Worm (Caenorhabditis elegans): Measurements from ENCODE around the gene srj-24.

srj-24 gene

ce11 chrV:727484-728351, 11.0 kb downstream of the srj-24 start, which contains the start of the genes icl-1 and srh-2 (continued):
- TF ChIP-seq unc-39 (tag; optimal IDR thresholded peaks at IDR 0.05) = no peak
- TF ChIP-seq skn-1 (tag; optimal IDR thresholded peaks at IDR 0.05) = no peak
- TF ChIP-seq nhr-11 (tag; optimal IDR thresholded peaks at IDR 0.05) = no peak
- TF ChIP-seq lsy-2 (tag; optimal IDR thresholded peaks at IDR 0.05) = peak; percentile 4 to 54
- TF ChIP-seq zag-1 (tag; optimal IDR thresholded peaks at IDR 0.05) = no peak

ce11 chrV:726573-727483, 11.8 kb downstream of the srj-24 start:
- no peak for TF ChIP-seq Y55F3AM.14 (GFP tag; optimal IDR thresholded peaks at IDR 0.05)
- no peak for TF ChIP-seq unc-62 (GFP tag; optimal IDR thresholded peaks at IDR 0.05)
- peak; percentile 76 for TF ChIP-seq ama-1 (optimal IDR thresholded peaks at IDR 0.05)
- TF ChIP-seq mdl-1 (tag; optimal IDR thresholded peaks at IDR 0.05) = no peak
- TF ChIP-seq crh-2 (tag; optimal IDR thresholded peaks at IDR 0.05) = peak; percentile 24
- TF ChIP-seq lsy-2 (tag; optimal IDR thresholded peaks at IDR 0.05) = peak in 1 of 2 experiments; percentile 23
- TF ChIP-seq lin-13 (GFP tag; optimal IDR thresholded peaks at IDR 0.05) = peak; percentile 48
- peak; percentile 19 for TF ChIP-seq nhr-129 (tag; optimal IDR thresholded peaks at IDR 0.05)
- TF ChIP-seq lin-11 (tag; optimal IDR thresholded peaks at IDR 0.05) = peak; percentile 38
- peak; percentile 1 for TF ChIP-seq fos-1 (tag; optimal IDR thresholded peaks at IDR 0.05)
- TF ChIP-seq nhr-6 (tag; optimal IDR thresholded peaks at IDR 0.05) = peak; percentile 59
- TF ChIP-seq sma-9 (GFP tag; optimal IDR thresholded peaks at IDR 0.05) = peak; percentile 20
- no peak for TF ChIP-seq sma-9 (tag; optimal IDR thresholded peaks at IDR 0.05)
- TF ChIP-seq dmd-4 (tag; optimal IDR thresholded peaks at IDR 0.05) = no peak
- TF ChIP-seq sem-4 (tag; optimal IDR thresholded peaks at IDR 0.05) = no peak
- peak; percentile 41 for TF ChIP-seq nhr-21 (tag; optimal IDR thresholded peaks at IDR 0.05)

- TF ChIP-seq crh-2 (tag; optimal IDR thresholded peaks at IDR 0.05) (peak; percentile 14), mbf-1 (tag; optimal IDR thresholded peaks at IDR 0.05) (no peak), Y55F3AM.14 (GFP tag; optimal IDR thresholded peaks at IDR 0.05) (peak; percentile 27), gmeb-1 (tag; optimal IDR thresholded peaks at IDR 0.05) (no peak), ama-1 (optimal IDR thresholded peaks at IDR 0.05) (peak; percentile 94), lsy-2 (tag; optimal IDR thresholded peaks at IDR 0.05) (peak in 1 of 2 experiments; percentile 29), elt-1 (tag; optimal IDR thresholded peaks at IDR 0.05) (no peak), zag-1 (tag; optimal IDR thresholded peaks at IDR 0.05) (no peak)
These were observed 12.7 kb downstream of the srj-24 start for ce11 chrV:725807-726572.

- TF ChIP-seq snpc-4 (tag; optimal IDR thresholded peaks at IDR 0.05) = no peak
- peak; percentile 41 for TF ChIP-seq sma-9 (GFP tag; optimal IDR thresholded peaks at IDR 0.05)
- no peak for TF ChIP-seq sma-9 (tag; optimal IDR thresholded peaks at IDR 0.05)
- peak; percentile 14 for TF ChIP-seq Y55F3AM.14 (GFP tag; optimal IDR thresholded peaks at IDR 0.05)
- TF ChIP-seq gmeb-1 (tag; optimal IDR thresholded peaks at IDR 0.05) = no peak
- no peak for TF ChIP-seq nhr-237 (tag; optimal IDR thresholded peaks at IDR 0.05)
- TF ChIP-seq ztf-11 (tag; optimal IDR thresholded peaks at IDR 0.05) = no peak
- TF ChIP-seq nhr-11 (tag; optimal IDR thresholded peaks at IDR 0.05) = no peak
- TF ChIP-seq nhr-21 (tag; optimal IDR thresholded peaks at IDR 0.05) = peak; percentile 16
- peak; percentile 92 for TF ChIP-seq ama-1 (optimal IDR thresholded peaks at IDR 0.05)
- no peak for TF ChIP-seq skn-1 (tag; optimal IDR thresholded peaks at IDR 0.05)
- peak; percentile 35 for TF ChIP-seq nhr-129 (tag; optimal IDR thresholded peaks at IDR 0.05)
- TF ChIP-seq nhr-77 (tag; optimal IDR thresholded peaks at IDR 0.05) = no peak
- no peak for TF ChIP-seq nhr-6 (tag; optimal IDR thresholded peaks at IDR 0.05)
- no peak for TF ChIP-seq lin-13 (GFP tag; optimal IDR thresholded peaks at IDR 0.05)
- no peak for TF ChIP-seq zag-1 (tag; optimal IDR thresholded peaks at IDR 0.05)
- peak; percentile 13 for TF ChIP-seq lin-11 (tag; optimal IDR thresholded peaks at IDR 0.05)
These were observed 13.5 kb downstream of the srj-24 start for ce11 chrV:724946-725806.
